Fruit fly (Drosophila melanogaster): Measurements from ENCODE around the gene Cpr72Ec.

DNA sequence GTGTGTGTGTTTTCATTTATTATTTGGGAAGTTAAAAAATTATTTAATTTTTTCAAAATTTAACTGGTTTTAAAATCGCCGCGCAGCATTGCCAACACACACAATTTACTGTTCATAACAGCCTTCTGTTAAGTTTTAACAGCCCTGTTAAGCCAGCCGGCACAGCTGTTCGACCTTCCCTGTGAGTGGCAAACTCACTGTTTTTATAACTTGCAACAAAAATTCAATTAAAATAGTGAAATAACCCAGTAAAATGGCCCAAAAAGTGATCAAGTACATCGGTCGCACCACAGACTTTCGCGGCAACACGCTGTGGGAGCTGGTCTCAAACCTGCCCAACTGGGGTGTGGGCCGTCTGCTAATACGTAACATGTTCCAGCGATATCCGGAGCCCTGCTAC, 19.2 kb downstream of the Cpr72Ec start, which contains the start of gene mRpS34:
- TF ChIP-seq psq (optimal IDR thresholded peaks at IDR 0.05), result no peak
- no peak for TF ChIP-seq Myc (optimal IDR thresholded peaks at IDR 0.05)
- no peak for TF ChIP-seq ttk (optimal IDR thresholded peaks at IDR 0.05)
- no peak for TF ChIP-seq h (optimal IDR thresholded peaks at IDR 0.05)
- no peak for TF ChIP-seq Sin3A (optimal IDR thresholded peaks at IDR 0.05)
